Worm (Caenorhabditis elegans): Measurements from ENCODE around the gene Y116A8A.6.

DNA sequence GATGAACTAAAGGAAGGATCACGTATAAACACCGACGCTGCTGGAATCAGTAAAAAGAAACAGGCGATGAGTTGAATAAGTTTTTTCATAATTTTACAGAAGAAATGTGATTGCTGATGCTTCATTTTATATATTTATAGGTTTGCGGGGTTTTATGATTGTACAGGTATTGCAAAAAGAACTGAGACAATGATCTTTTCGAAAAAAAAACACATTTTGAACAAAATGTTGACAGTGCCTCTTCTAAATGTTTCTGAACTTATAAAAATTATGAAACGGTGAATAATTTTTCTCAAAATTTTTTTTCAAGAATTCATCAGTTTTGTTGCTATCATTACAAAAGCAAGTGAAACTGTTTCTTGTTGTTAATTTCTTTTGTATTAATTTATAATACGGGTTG lies 22.2 kb downstream of the Y116A8A.6 start, which contains the start of gene clec-193:
- TF ChIP-seq ref-1 (GFP tag; conservative IDR thresholded peaks at IDR 0.05) (no peak), klf-2 (GFP tag; conservative IDR thresholded peaks at IDR 0.05) (no peak)

Measured in whole organism, midembryonic.